Worm (Caenorhabditis elegans): ENCODE results near the gene sdz-18.

Gene sdz-18

DNA sequence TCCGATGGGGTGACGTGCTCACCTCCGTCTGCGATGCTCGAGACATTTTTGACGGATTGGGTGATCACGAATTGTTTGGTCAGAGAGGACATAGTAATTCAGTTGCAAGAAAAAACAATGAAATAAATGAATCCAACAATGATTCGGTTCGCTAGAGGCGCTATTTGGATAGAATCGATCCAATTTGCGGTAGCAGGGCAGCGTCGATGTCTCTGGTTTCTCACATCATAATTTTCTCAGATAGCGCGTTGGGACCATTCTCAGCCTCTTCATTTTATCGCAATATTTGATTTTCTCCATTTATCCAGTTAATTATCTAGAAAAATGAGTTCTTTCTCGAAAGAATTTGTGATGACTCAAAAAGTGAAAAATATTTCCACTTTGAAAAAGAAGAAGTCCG lies at the start of gene sdz-18:
TSS of gene sdz-18 (minus strand) at position 101 of the 400 bp plus-strand sequence.
- TF ChIP-seq dao-5 (tag; optimal IDR thresholded peaks at IDR 0.05) (no peak), W03F9.2 (tag; optimal IDR thresholded peaks at IDR 0.05) (no peak), him-1 (tag; optimal IDR thresholded peaks at IDR 0.05) (no peak)

DNA sequence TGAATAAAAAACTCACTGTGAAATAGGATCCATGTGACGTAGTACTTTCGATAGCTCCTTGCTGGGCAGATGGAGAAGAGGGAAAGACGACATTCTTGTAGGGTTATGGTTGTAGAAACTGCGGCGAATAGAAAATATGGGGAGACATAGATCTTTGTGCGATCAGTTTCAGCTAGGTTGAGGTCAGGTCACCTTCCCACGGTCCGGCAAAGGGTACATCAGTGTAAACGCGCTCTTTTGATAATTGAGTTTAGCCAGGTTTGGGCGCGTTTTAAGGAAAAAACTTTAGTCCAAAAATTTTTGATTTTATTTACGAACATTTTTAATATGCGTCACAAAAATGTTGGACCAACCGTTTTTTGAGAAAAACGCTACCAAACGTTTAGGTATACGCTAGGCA lies 49.8 kb upstream of the sdz-18 start, which contains the start of gene F36H5.17:
TSS of gene F36H5.17 (minus strand) at position 101 of the 400 bp plus-strand sequence.
- TF ChIP-seq W03F9.2 (tag; optimal IDR thresholded peaks at IDR 0.05) (no peak), dao-5 (tag; optimal IDR thresholded peaks at IDR 0.05) (no peak), him-1 (tag; optimal IDR thresholded peaks at IDR 0.05) (no peak)

DNA sequence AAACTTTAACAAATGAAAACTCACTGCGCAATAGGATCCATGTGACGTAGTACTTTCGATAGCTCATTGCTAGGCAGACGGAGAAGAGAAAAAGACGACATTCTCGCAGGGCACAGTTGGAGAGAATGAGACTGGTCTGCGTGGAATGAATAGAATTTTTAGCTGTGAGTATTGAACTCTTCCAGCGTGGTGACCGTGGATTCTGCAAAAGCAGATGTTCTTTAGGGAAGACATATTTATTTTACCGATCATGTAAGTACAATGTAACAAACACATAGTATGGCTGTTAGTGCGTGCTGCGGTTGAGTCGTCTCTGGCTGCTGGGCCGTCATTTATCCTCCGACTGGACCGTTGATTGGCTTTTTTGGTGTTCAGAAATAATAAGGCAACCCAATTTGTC lies 46.7 kb upstream of the sdz-18 start, which contains the start of gene F36H5.9:
TSS of gene F36H5.9 (minus strand) at position 101 of the 400 bp plus-strand sequence.
- TF ChIP-seq W03F9.2 (tag; optimal IDR thresholded peaks at IDR 0.05) (no peak), dao-5 (tag; optimal IDR thresholded peaks at IDR 0.05) (no peak), him-1 (tag; optimal IDR thresholded peaks at IDR 0.05) (no peak)

DNA sequence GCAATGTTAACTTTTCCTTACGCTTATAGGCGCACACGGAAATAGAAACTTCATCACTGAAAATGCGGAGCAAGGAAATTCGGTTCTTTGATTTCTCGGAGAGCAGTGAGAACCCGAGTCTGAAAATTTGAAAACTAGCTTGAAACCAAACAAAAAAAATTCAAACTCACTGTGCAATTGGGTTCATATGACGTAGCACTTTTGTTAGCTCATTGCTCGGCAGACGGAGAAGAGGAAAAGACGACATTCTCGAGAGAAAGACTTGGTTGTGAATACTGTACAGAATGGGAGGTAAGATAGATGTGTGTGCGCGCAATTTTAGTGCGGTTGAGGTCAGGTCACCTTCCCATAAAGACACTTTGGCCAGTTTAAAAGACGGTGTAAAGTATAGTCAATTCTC lies 44.1 kb upstream of the sdz-18 start, which contains the start of the genes F36H5.13 and F36H5.8:
TSS of gene F36H5.13 (minus strand) at position 101 of the 400 bp plus-strand sequence.
TSS of gene F36H5.8 (minus strand) at position 274 of the 400 bp plus-strand sequence.
- TF ChIP-seq dao-5 (tag; optimal IDR thresholded peaks at IDR 0.05): no peak
- TF ChIP-seq him-1 (tag; optimal IDR thresholded peaks at IDR 0.05): no peak
- TF ChIP-seq W03F9.2 (tag; optimal IDR thresholded peaks at IDR 0.05): no peak

DNA sequence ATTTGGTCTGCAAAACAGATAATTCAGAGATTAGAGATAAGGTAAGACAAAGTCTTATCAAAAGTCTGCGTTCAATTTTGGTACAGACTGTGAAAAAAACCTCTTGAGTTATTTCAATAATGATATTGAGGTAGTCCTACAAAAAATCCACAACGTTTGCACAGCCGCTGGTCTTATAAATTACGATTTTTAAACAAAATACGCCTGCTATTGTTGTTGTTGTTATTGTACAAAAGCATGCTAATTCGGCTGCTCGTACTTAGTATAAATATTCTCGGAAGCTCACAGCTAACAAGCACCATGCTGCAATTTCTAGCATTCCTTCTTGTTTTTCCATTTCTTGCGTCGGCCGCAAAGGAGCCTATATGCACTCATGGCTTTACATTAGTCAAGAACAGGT lies 37.9 kb upstream of the sdz-18 start, which contains the start of gene clec-19:
TSS of gene clec-19 (plus strand) at position 301 of the 400 bp plus-strand sequence.
- TF ChIP-seq him-1 (tag; optimal IDR thresholded peaks at IDR 0.05) (no peak), W03F9.2 (tag; optimal IDR thresholded peaks at IDR 0.05) (no peak), dao-5 (tag; optimal IDR thresholded peaks at IDR 0.05) (no peak)

DNA sequence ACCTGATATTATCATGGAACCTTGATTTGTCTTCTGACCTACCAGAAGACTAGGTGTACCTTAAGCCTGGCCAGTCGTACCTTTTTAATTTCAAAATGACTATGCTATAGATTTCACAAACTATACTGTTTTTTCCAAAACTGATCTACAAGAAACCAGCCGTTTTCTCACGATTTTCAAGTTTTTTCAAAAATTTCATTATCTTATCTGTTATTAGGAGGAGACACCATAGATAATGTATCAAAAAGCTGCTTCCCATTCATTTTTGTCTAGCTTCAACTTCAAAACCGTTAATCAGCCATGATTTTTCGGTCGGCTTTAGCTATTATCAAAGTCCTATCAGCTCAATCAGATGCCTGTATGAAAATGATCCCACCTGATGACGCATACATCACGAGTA lies 36.2 kb upstream of the sdz-18 start, which contains the start of gene F36H5.12:
TSS of gene F36H5.12 (plus strand) at position 301 of the 400 bp plus-strand sequence.
- TF ChIP-seq him-1 (tag; optimal IDR thresholded peaks at IDR 0.05) (no peak), W03F9.2 (tag; optimal IDR thresholded peaks at IDR 0.05) (no peak), dao-5 (tag; optimal IDR thresholded peaks at IDR 0.05) (no peak)

DNA sequence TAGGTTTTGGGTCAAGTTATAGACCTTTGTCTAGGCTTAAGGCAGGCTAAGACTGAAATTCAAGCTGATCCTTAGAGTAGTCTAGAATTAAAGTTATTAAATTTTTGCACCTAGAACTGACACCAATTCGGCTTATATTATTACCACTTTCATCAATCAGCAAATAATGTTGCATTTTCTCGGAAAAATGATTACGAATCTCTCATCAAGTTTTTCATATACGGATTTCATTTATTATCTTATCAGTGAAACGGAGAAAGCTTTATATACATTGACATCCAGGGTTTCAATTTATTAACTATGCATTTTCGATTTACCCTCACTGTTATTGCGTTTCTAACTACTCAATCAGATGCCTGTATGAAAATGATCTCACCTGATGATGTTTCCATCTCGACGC lies 35.0 kb upstream of the sdz-18 start, which contains the start of gene K07G6.1:
TSS of gene K07G6.1 (plus strand) at position 301 of the 400 bp plus-strand sequence.
- no peak for TF ChIP-seq him-1 (tag; optimal IDR thresholded peaks at IDR 0.05)
- TF ChIP-seq W03F9.2 (tag; optimal IDR thresholded peaks at IDR 0.05): no peak
- no peak for TF ChIP-seq dao-5 (tag; optimal IDR thresholded peaks at IDR 0.05)

DNA sequence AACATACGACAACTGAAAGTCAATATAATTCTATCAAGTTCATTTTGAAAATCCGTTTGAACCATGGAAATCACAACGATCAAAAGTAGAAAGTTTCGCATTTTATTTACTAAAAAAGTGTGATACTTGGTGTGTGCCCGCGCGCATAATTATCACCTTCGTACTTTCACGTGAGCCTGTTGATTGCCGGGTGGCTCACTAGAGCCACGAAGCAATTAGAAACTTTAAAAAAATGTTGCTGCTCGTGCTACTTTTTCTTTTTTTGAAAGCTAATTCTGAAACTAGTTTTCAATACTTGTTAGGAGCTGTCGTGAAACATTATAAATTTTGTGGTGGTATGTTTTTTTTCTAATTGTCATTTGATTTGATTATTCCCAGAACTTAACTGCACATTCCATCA lies 32.6 kb upstream of the sdz-18 start, which contains the start of the genes irld-9 and irld-33:
TSS of gene irld-9 (minus strand) at position 101 of the 400 bp plus-strand sequence.
TSS of gene irld-33 (plus strand) at position 209 of the 400 bp plus-strand sequence.
- TF ChIP-seq him-1 (tag; optimal IDR thresholded peaks at IDR 0.05) (no peak), dao-5 (tag; optimal IDR thresholded peaks at IDR 0.05) (no peak), W03F9.2 (tag; optimal IDR thresholded peaks at IDR 0.05) (no peak)

DNA sequence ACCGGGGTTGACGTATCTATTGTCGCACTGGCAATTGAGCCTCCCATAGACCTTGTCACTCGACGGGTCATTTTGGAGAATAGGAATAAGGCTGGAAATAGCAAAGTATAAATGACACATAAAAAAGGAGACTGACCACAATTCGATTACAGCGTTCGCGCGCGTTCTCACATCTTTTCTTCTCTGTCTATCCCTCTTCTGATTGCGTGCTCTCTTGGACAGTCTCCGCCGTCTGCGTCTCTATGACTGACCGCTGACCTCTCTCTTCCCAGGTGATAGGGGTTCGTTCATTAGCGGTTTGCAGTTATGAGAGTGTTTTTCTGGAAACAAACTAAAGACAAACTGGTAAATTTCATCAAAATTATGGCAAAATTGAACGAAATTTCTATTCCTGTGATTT lies 30.1 kb upstream of the sdz-18 start, which contains the start of gene ceh-83:
TSS of gene ceh-83 (minus strand) at position 181 of the 400 bp plus-strand sequence.
- TF ChIP-seq W03F9.2 (tag; optimal IDR thresholded peaks at IDR 0.05) (no peak), him-1 (tag; optimal IDR thresholded peaks at IDR 0.05) (no peak), dao-5 (tag; optimal IDR thresholded peaks at IDR 0.05) (no peak)

DNA sequence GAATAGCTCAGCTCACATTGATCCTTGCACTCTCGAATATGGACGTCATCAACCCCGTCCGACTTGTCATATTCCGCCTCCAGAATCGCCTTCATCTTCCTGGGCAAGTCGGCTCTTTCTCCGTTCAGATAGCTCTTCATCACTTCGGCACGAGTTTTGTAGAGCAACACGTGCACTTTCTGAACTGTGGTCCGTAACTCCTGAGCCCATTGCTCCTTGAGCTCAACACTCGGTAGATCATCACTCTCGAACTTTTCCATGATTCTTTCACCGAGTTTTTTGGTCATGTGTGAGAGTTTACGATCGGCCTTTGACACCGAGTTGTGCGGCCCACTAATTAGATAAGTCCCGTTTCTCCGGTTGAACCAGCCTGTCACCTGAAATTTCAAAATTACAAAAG lies 28.9 kb upstream of the sdz-18 start:
- TF ChIP-seq him-1 (tag; optimal IDR thresholded peaks at IDR 0.05): no peak
- no peak for TF ChIP-seq dao-5 (tag; optimal IDR thresholded peaks at IDR 0.05)
- TF ChIP-seq W03F9.2 (tag; optimal IDR thresholded peaks at IDR 0.05): no peak

DNA sequence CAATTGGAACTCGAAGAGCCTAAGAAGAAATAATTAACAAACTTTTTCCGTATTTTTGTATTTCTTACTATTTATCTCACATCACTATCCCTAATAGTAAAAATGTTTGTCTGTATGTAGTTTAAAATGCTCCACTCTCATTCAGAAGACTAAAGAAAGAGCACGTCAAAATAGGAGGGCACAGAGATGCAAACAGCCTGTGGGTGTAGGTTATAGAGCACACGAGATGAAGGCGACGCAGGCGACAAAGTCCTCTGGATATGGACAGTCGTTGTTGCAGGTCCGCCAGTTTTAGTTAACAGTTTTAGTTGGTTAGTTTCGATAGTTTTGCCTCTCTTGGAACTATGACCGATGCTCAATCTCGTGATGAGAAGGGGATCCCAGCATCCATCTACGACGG lies 25.6 kb upstream of the sdz-18 start, which contains the start of gene ceh-82:
TSS of gene ceh-82 (plus strand) at position 301 of the 400 bp plus-strand sequence.
- TF ChIP-seq dao-5 (tag; optimal IDR thresholded peaks at IDR 0.05): no peak
- TF ChIP-seq W03F9.2 (tag; optimal IDR thresholded peaks at IDR 0.05): no peak
- no peak for TF ChIP-seq him-1 (tag; optimal IDR thresholded peaks at IDR 0.05)

DNA sequence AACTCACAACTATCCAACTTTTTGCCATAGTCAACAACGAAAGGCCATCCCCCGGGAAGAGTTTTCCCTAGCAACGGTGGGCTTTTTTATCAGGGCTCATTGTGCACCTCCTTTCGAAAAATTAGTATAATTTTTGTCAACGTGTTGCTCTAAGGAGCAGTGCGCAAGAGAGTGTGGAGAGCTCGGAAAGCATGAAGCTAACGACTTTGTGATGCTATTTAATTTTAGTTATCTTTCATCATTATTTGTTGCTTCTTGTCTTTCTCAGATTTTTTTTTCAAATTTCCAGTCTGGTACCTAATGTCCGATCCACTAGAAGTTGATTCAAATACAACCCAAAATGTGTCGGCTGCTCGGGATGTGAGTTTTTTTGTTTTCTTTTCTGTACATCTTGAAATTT lies 23.8 kb upstream of the sdz-18 start, which contains the start of gene ceh-81:
TSS of gene ceh-81 (plus strand) at position 301 of the 400 bp plus-strand sequence.
- TF ChIP-seq him-1 (tag; optimal IDR thresholded peaks at IDR 0.05): no peak
- TF ChIP-seq dao-5 (tag; optimal IDR thresholded peaks at IDR 0.05): no peak
- TF ChIP-seq W03F9.2 (tag; optimal IDR thresholded peaks at IDR 0.05): no peak

DNA sequence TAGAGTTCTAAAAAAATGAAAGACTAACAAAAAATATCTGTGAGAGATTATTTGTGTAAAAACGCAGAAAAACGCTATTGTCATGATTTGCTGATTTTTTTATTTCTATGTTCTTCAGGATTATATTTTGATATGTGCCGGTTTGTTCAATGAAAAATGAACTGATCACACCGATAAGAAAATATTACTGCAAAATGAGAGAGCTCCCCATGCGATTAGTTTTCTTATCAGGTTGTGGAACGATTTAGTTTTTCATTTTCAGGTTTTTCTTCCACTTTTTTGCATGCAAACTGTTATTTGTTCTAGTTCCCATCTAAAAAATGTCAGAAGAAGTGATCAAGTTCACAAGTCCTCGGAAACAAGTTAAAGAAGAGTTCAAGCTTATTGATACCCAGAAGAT lies 22.0 kb upstream of the sdz-18 start, which contains the start of gene btb-9:
TSS of gene btb-9 (plus strand) at position 254 of the 400 bp plus-strand sequence.
- no peak for TF ChIP-seq him-1 (tag; optimal IDR thresholded peaks at IDR 0.05)
- TF ChIP-seq dao-5 (tag; optimal IDR thresholded peaks at IDR 0.05): no peak
- TF ChIP-seq W03F9.2 (tag; optimal IDR thresholded peaks at IDR 0.05): no peak

DNA sequence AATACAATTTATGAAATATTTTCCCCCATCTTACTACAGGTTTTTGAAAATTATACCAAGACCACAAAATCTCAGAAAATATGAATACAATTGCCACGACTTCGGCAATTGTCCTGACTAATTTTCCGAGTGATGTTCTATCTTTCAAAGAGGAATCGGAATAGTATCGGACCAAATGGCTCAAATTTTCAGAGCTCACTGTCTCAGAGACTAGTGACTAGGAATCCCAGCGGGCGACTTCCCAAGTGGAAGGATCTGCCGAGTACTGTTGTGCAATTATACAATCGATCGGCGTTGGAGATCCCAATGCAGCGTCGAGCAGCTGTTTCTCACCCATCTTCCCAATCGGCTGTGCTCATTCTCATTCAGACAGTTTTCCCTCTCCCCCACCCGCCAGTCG lies 19.4 kb upstream of the sdz-18 start, which contains the start of gene F45C12.17:
TSS of gene F45C12.17 (plus strand) at position 377 of the 400 bp plus-strand sequence.
- no peak for TF ChIP-seq him-1 (tag; optimal IDR thresholded peaks at IDR 0.05)
- TF ChIP-seq dao-5 (tag; optimal IDR thresholded peaks at IDR 0.05): no peak
- TF ChIP-seq W03F9.2 (tag; optimal IDR thresholded peaks at IDR 0.05): no peak
